Worm (Caenorhabditis elegans) whole organism, young adult: ENCODE data around the gene C32D5.14.

Experiments used
- B0261.1 ChIP-seq: sonication (generic microtip); optimal IDR thresholded peaks from 2 replicates; lab custom pipeline; 2016; ENCODE audit warnings: mild to moderate bottlenecking, missing genetic modification characterization, moderate library complexity, missing compliant biosample characterization
- C06A6.2 ChIP-seq: fragments of 200-800 bp; sonication (Bioruptor generic); conservative IDR thresholded peaks from 2 replicates; pipeline ENCODE4 v1.3.6; 2022; ENCODE audit warnings: missing genetic modification characterization, missing compliant biosample characterization
- C17E4.6 ChIP-seq: fragments of 200-800 bp; sonication (Bioruptor generic); IDR thresholded peaks from 2 replicates; pipeline ENCODE4 v1.3.6; 2022; ENCODE audit warnings: missing genetic modification reagents, missing genetic modification characterization, missing compliant biosample characterization
- F22D6.2 ChIP-seq: sonication (generic microtip); optimal IDR thresholded peaks from 2 replicates; lab custom pipeline; 2016; ENCODE audit warnings: mild to moderate bottlenecking, missing genetic modification characterization, missing compliant biosample characterization
- F23B12.7 ChIP-seq: sonication (generic microtip); optimal IDR thresholded peaks from 2 replicates; lab custom pipeline; 2017; ENCODE audit warnings: missing genetic modification characterization, mild to moderate bottlenecking, missing compliant biosample characterization, antibody characterized with exemption, moderate library complexity; ENCODE audit not compliant: insufficient read depth
- F33H1.4 ChIP-seq: fragments of 200-800 bp; sonication (Bioruptor generic); IDR thresholded peaks from 2 replicates; pipeline ENCODE4 v1.3.6; 2022; ENCODE audit warnings: missing genetic modification reagents, missing genetic modification characterization, missing compliant biosample characterization
- F37B4.10 ChIP-seq: fragments of 200-800 bp; sonication (Bioruptor generic); IDR thresholded peaks from 2 replicates; pipeline ENCODE4 v1.3.6; 2022; ENCODE audit warnings: missing genetic modification characterization, missing compliant biosample characterization
- F57C9.4 ChIP-seq: sonication (generic microtip); optimal IDR thresholded peaks from 2 replicates; lab custom pipeline; 2017; ENCODE audit warnings: mild to moderate bottlenecking, missing genetic modification characterization, missing compliant biosample characterization
- T07F8.4 ChIP-seq: sonication (generic microtip); optimal IDR thresholded peaks from 2 replicates; lab custom pipeline; 2016; ENCODE audit warnings: mild to moderate bottlenecking, missing genetic modification characterization, moderate library complexity, missing compliant biosample characterization
- T26A5.8 ChIP-seq: sonication (generic microtip); optimal IDR thresholded peaks from 2 replicates; lab custom pipeline; 2016; ENCODE audit warnings: missing genetic modification characterization, missing compliant biosample characterization
- Y53G8AR.9 ChIP-seq: fragments of 200-800 bp; sonication (Bioruptor generic); conservative IDR thresholded peaks from 2 replicates; pipeline ENCODE4 v1.3.6; 2022; ENCODE audit warnings: missing genetic modification reagents, missing genetic modification characterization, missing compliant biosample characterization
- Y79H2A.3 ChIP-seq: fragments of 200-800 bp; sonication (Bioruptor generic); conservative IDR thresholded peaks from 2 replicates; pipeline ENCODE4 v1.3.6; 2022; ENCODE audit warnings: missing genetic modification reagents, missing genetic modification characterization, missing compliant biosample characterization
- atf-7 ChIP-seq: sonication (generic microtip); optimal IDR thresholded peaks from 2 replicates; lab custom pipeline; 2017; ENCODE audit warnings: mild to moderate bottlenecking, missing genetic modification characterization, missing compliant biosample characterization
- athp-1 ChIP-seq: sonication (generic microtip); optimal IDR thresholded peaks from 2 replicates; lab custom pipeline; 2017; ENCODE audit warnings: mild to moderate bottlenecking, missing genetic modification characterization, missing compliant biosample characterization
- attf-3 ChIP-seq: fragments of 200-800 bp; sonication (Bioruptor generic); conservative IDR thresholded peaks from 2 replicates; pipeline ENCODE4 v1.3.6; 2022; ENCODE audit warnings: missing genetic modification reagents, missing genetic modification characterization, missing compliant biosample characterization
- attf-6 ChIP-seq: fragments of 200-800 bp; sonication (Bioruptor generic); IDR thresholded peaks from 2 replicates; pipeline ENCODE4 v1.3.6; 2022; ENCODE audit warnings: missing genetic modification reagents, missing genetic modification characterization, missing compliant biosample characterization
- ceh-79 ChIP-seq: sonication (generic microtip); optimal IDR thresholded peaks from 2 replicates; lab custom pipeline; 2017; ENCODE audit warnings: mild to moderate bottlenecking, missing genetic modification characterization, missing compliant biosample characterization
- ceh-91 ChIP-seq: fragments of 200-800 bp; sonication (Bioruptor generic); IDR thresholded peaks from 2 replicates; pipeline ENCODE4 v1.3.6; 2022; ENCODE audit warnings: missing genetic modification reagents, missing genetic modification characterization, missing compliant biosample characterization
- die-1 ChIP-seq: sonication (generic microtip); optimal IDR thresholded peaks from 2 replicates; lab custom pipeline; 2016; ENCODE audit warnings: missing genotype, mild to moderate bottlenecking, missing genetic modification characterization, missing compliant biosample characterization
- dpl-1 ChIP-seq: fragments of 150-350 bp; optimal IDR thresholded peaks from 2 replicates; lab custom pipeline; 2014; ENCODE audit warnings: missing biosample characterization, missing genetic modification reagents, missing genetic modification characterization
- egl-44 ChIP-seq: fragments of 200-800 bp; sonication (Bioruptor generic); IDR thresholded peaks from 2 replicates; pipeline ENCODE4 v1.3.6; 2022; ENCODE audit warnings: missing genetic modification reagents, missing genetic modification characterization, missing compliant biosample characterization
- ekl-4 ChIP-seq: fragments of 200-800 bp; sonication (Bioruptor generic); IDR thresholded peaks from 2 replicates; pipeline ENCODE4 v1.3.6; 2022; ENCODE audit warnings: missing genetic modification reagents, missing genetic modification characterization, missing compliant biosample characterization
- ets-4 ChIP-seq: fragments of 200-800 bp; sonication (Bioruptor generic); optimal IDR thresholded peaks from 2 replicates; lab custom pipeline; 2018; ENCODE audit warnings: mild to moderate bottlenecking, missing genetic modification characterization, missing compliant biosample characterization
- him-1 ChIP-seq: sonication (generic microtip); optimal IDR thresholded peaks from 2 replicates; lab custom pipeline; 2016; ENCODE audit warnings: missing genotype, missing genetic modification reagents, missing genetic modification characterization, missing compliant biosample characterization
- hlh-26 ChIP-seq: fragments of 200-800 bp; sonication (Bioruptor generic); conservative IDR thresholded peaks from 2 replicates; pipeline ENCODE4 v1.3.6; 2022; ENCODE audit warnings: missing genetic modification reagents, missing genetic modification characterization, missing compliant biosample characterization
- hmg-20 ChIP-seq: fragments of 200-800 bp; sonication (Bioruptor generic); IDR thresholded peaks from 2 replicates; pipeline ENCODE4 v1.3.6; 2022; ENCODE audit warnings: missing genetic modification reagents, missing genetic modification characterization, missing compliant biosample characterization
- hsf-1 ChIP-seq: fragments of 200-800 bp; sonication (Bioruptor generic); IDR thresholded peaks from 2 replicates; pipeline ENCODE4 v1.3.6; 2022; ENCODE audit warnings: missing genetic modification reagents, missing genetic modification characterization, missing compliant biosample characterization
- lin-26 ChIP-seq: fragments of 200-800 bp; sonication (Bioruptor generic); IDR thresholded peaks from 2 replicates; pipeline ENCODE4 v1.3.6; 2022; ENCODE audit warnings: missing genetic modification reagents, missing genetic modification characterization, missing compliant biosample characterization
- lsy-27 ChIP-seq: sonication (generic microtip); optimal IDR thresholded peaks from 2 replicates; lab custom pipeline; 2017; ENCODE audit warnings: missing genetic modification characterization, mild to moderate bottlenecking, missing compliant biosample characterization, antibody characterized with exemption, missing genotype, borderline replicate concordance; ENCODE audit not compliant: insufficient read depth
- madf-10 ChIP-seq: sonication (generic microtip); optimal IDR thresholded peaks from 2 replicates; lab custom pipeline; 2016; ENCODE audit warnings: mild to moderate bottlenecking, missing genetic modification characterization, missing compliant biosample characterization
- mel-28 ChIP-seq: sonication (generic microtip); optimal IDR thresholded peaks from 2 replicates; lab custom pipeline; 2016; ENCODE audit warnings: borderline replicate concordance, mild to moderate bottlenecking, missing genetic modification characterization, missing compliant biosample characterization
- mes-4 ChIP-seq: sonication (generic microtip); optimal IDR thresholded peaks from 2 replicates; lab custom pipeline; 2016; ENCODE audit warnings: missing genotype, missing genetic modification characterization, missing compliant biosample characterization
- nfyb-1 ChIP-seq: fragments of 200-800 bp; sonication (Bioruptor generic); IDR thresholded peaks from 2 replicates; pipeline ENCODE4 v1.3.6; 2022; ENCODE audit warnings: missing genetic modification reagents, missing genetic modification characterization, missing compliant biosample characterization
- nhr-120 ChIP-seq: fragments of 200-800 bp; sonication (Bioruptor generic); IDR thresholded peaks from 2 replicates; pipeline ENCODE4 v1.3.6; 2022; ENCODE audit warnings: missing genetic modification characterization, missing compliant biosample characterization
- nhr-90 ChIP-seq: sonication (generic microtip); optimal IDR thresholded peaks from 2 replicates; lab custom pipeline; 2016; ENCODE audit warnings: missing genotype, mild to moderate bottlenecking, missing genetic modification characterization, missing compliant biosample characterization
- pbrm-1 ChIP-seq: fragments of 200-800 bp; sonication (Bioruptor generic); IDR thresholded peaks from 2 replicates; pipeline ENCODE4 v1.3.6; 2022; ENCODE audit warnings: missing genetic modification reagents, missing genetic modification characterization, missing compliant biosample characterization
- pha-4 ChIP-seq: fragments of 150-350 bp; sonication (generic microtip); optimal IDR thresholded peaks from 2 replicates; lab custom pipeline; 2014; ENCODE audit warnings: missing biosample characterization, missing genetic modification reagents, missing genetic modification characterization
- repo-1 ChIP-seq: sonication (generic microtip); optimal IDR thresholded peaks from 2 replicates; lab custom pipeline; 2017; ENCODE audit warnings: mild to moderate bottlenecking, missing genetic modification characterization, missing compliant biosample characterization
- sea-2 ChIP-seq: fragments of 200-800 bp; sonication (Bioruptor generic); IDR thresholded peaks from 2 replicates; pipeline ENCODE4 v1.3.6; 2022; ENCODE audit warnings: missing genetic modification characterization, missing compliant biosample characterization
- snpc-1.3 ChIP-seq: sonication (generic microtip); optimal IDR thresholded peaks from 2 replicates; lab custom pipeline; 2017; ENCODE audit warnings: missing genetic modification characterization, mild to moderate bottlenecking, missing compliant biosample characterization, antibody characterized with exemption, moderate library complexity, missing genotype, missing genetic modification reagents; ENCODE audit not compliant: insufficient read depth
- sptf-2 ChIP-seq: fragments of 200-800 bp; sonication (Bioruptor generic); optimal IDR thresholded peaks from 2 replicates; lab custom pipeline; 2018; ENCODE audit warnings: mild to moderate bottlenecking, missing genetic modification characterization, missing compliant biosample characterization
- unc-130 ChIP-seq: sonication (generic microtip); optimal IDR thresholded peaks from 2 replicates; lab custom pipeline; 2016; ENCODE audit warnings: missing genetic modification reagents, missing genetic modification characterization, missing compliant biosample characterization
- xnd-1 ChIP-seq: sonication (generic microtip); optimal IDR thresholded peaks from 2 replicates; lab custom pipeline; 2016; ENCODE audit warnings: missing genotype, missing genetic modification reagents, missing genetic modification characterization, missing compliant biosample characterization
- zfh-2 ChIP-seq: fragments of 200-800 bp; sonication (Bioruptor generic); conservative IDR thresholded peaks from 2 replicates; pipeline ENCODE4 v1.3.6; 2022; ENCODE audit warnings: missing genetic modification reagents, missing genetic modification characterization, missing compliant biosample characterization
- zim-3 ChIP-seq: sonication (generic microtip); optimal IDR thresholded peaks from 2 replicates; lab custom pipeline; 2017; ENCODE audit warnings: mild to moderate bottlenecking, missing genetic modification characterization, moderate library complexity, missing compliant biosample characterization
- ztf-18 ChIP-seq: sonication (generic microtip); optimal IDR thresholded peaks from 2 replicates; lab custom pipeline; 2016; ENCODE audit warnings: missing genotype, mild to moderate bottlenecking, missing genetic modification characterization, missing compliant biosample characterization
- ztf-22 ChIP-seq: fragments of 200-800 bp; sonication (Bioruptor generic); optimal IDR thresholded peaks from 2 replicates; lab custom pipeline; 2018; ENCODE audit warnings: mild to moderate bottlenecking, missing genetic modification characterization, moderate library complexity, missing compliant biosample characterization
- ztf-6 ChIP-seq: fragments of 200-800 bp; sonication (Bioruptor generic); IDR thresholded peaks from 2 replicates; pipeline ENCODE4 v1.3.6; 2022; ENCODE audit warnings: missing genetic modification reagents, missing genetic modification characterization, missing compliant biosample characterization

The C32D5.14 gene

ce11 chrII:6347341-6348118 is 12.2 kb downstream of the C32D5.14 start, which contains the start of gene lgg-1:
lgg-1 (minus strand) TSS chrII:6347719.
- no peak for TF ChIP-seq sea-2 (GFP tag; lab: Robert Waterston, UW)
- TF ChIP-seq hsf-1 (GFP tag; lab: Robert Waterston, UW), result no peak
- peak; percentile 61 for TF ChIP-seq pbrm-1
- TF ChIP-seq egl-44 (GFP tag; lab: Robert Waterston, UW), result no peak; the same call in 1 of the 2 replicates
- TF ChIP-seq repo-1 (tag; lab: Kevin White, UChicago), result no peak
- TF ChIP-seq attf-3 (GFP tag; lab: Robert Waterston, UW), result no peak
- TF ChIP-seq ekl-4 (GFP tag; lab: Robert Waterston, UW), result 0 out of 2 replicates have a peak, but pooled peaks have one; percentile 71
- TF ChIP-seq zfh-2, result no peak; the same call in 1 of the 2 replicates
- TF ChIP-seq lsy-27, result no peak
- TF ChIP-seq nfyb-1 (GFP tag; lab: Robert Waterston, UW), result peak; percentile 79
- no peak for TF ChIP-seq nhr-120 (GFP tag; lab: Robert Waterston, UW)
- 0 out of 2 replicates have a peak, but pooled peaks have one; percentile 23 for TF ChIP-seq ztf-6
- peak; percentile 83 for TF ChIP-seq pha-4 (tag; lab: Kevin White, UChicago)
- TF ChIP-seq hlh-26 (GFP tag; lab: Robert Waterston, UW), result no peak
- TF ChIP-seq hmg-20 (GFP tag; lab: Robert Waterston, UW), result peak; percentile 6; the same call in 1 of the 2 replicates
- TF ChIP-seq F37B4.10, result no peak
- peak; percentile 43; the same call in 1 of the 2 replicates for TF ChIP-seq Y53G8AR.9 (GFP tag; lab: Robert Waterston, UW)
- no peak for TF ChIP-seq atf-7 (tag; lab: Kevin White, UChicago)
- no peak for TF ChIP-seq him-1 (tag; lab: Kevin White, UChicago)
- TF ChIP-seq ceh-91 (GFP tag; lab: Robert Waterston, UW), result no peak
- no peak for TF ChIP-seq die-1 (tag; lab: Kevin White, UChicago)
- TF ChIP-seq attf-6, result no peak
- peak; percentile 57 for TF ChIP-seq zim-3 (tag; lab: Kevin White, UChicago)
- no peak for TF ChIP-seq T26A5.8
- 0 out of 2 replicates have a peak, but pooled peaks have one; percentile 6 for TF ChIP-seq Y79H2A.3 (GFP tag; lab: Robert Waterston, UW)
- TF ChIP-seq sptf-2 (GFP tag; lab: Kevin White, UChicago), result no peak
- TF ChIP-seq ztf-22 (GFP tag; lab: Kevin White, UChicago), result no peak
- peak; percentile 28 for TF ChIP-seq nhr-90 (tag; lab: Kevin White, UChicago)
- TF ChIP-seq F57C9.4, result no peak
- TF ChIP-seq T07F8.4, result no peak
- TF ChIP-seq F22D6.2 (tag; lab: Kevin White, UChicago), result no peak
- no peak; the same call in 1 of the 2 replicates for TF ChIP-seq C17E4.6
- peak; percentile 56 for TF ChIP-seq lin-26 (GFP tag; lab: Robert Waterston, UW)
- TF ChIP-seq ets-4, result no peak
- no peak for TF ChIP-seq unc-130 (GFP tag; lab: Kevin White, UChicago)
- no peak for TF ChIP-seq F23B12.7 (tag; lab: Kevin White, UChicago)
- TF ChIP-seq athp-1 (tag; lab: Kevin White, UChicago), result peak; percentile 72
- peak; percentile 40 for TF ChIP-seq dpl-1
- TF ChIP-seq ztf-18, result no peak
- no peak for TF ChIP-seq madf-10
- TF ChIP-seq ceh-79, result no peak
- TF ChIP-seq mes-4 (tag; lab: Kevin White, UChicago), result no peak
- no peak for TF ChIP-seq snpc-1.3
- no peak for TF ChIP-seq F33H1.4 (GFP tag; lab: Robert Waterston, UW)
- TF ChIP-seq C06A6.2 (GFP tag; lab: Robert Waterston, UW), result no peak
- no peak for TF ChIP-seq mel-28 (tag; lab: Kevin White, UChicago)
- no peak for TF ChIP-seq xnd-1
- no peak for TF ChIP-seq B0261.1 (tag; lab: Kevin White, UChicago)
